Worm (Caenorhabditis elegans) whole organism, L4 larva: ENCODE results near the gene H01G02.4.

Source experiments
- F10B5.3 ChIP-seq: sonication (generic microtip); optimal IDR thresholded peaks from 2 replicates; lab custom pipeline; 2016; ENCODE audit warnings: mild to moderate bottlenecking, missing genetic modification characterization, missing compliant biosample characterization
- F37D6.2 ChIP-seq: sonication (generic microtip); optimal IDR thresholded peaks from 2 replicates; lab custom pipeline; 2016; ENCODE audit warnings: mild to moderate bottlenecking, missing genetic modification characterization, missing compliant biosample characterization
- F49E8.2 ChIP-seq: sonication (generic microtip); optimal IDR thresholded peaks from 2 replicates; lab custom pipeline; 2016; ENCODE audit warnings: missing compliant biosample characterization, mild to moderate bottlenecking, missing genetic modification characterization, borderline replicate concordance
- T20F7.1 ChIP-seq: fragments of 200-800 bp; sonication (Bioruptor generic); optimal IDR thresholded peaks from 2 replicates; lab custom pipeline; 2018; ENCODE audit warnings: mild to moderate bottlenecking, missing genetic modification characterization, missing compliant biosample characterization
- Y5F2A.4 ChIP-seq: fragments of 200-800 bp; sonication (Bioruptor generic); optimal IDR thresholded peaks from 2 replicates; lab custom pipeline; 2018; ENCODE audit warnings: mild to moderate bottlenecking, missing genetic modification characterization, missing compliant biosample characterization
- aha-1 ChIP-seq: fragments of 150-350 bp; peaks from one replicate; lab custom pipeline; 2014; ENCODE audit warnings: missing biosample characterization, missing genetic modification characterization
- aly-2 ChIP-seq: sonication (generic microtip); optimal IDR thresholded peaks from 2 replicates; lab custom pipeline; 2018; ENCODE audit warnings: missing biosample characterization, missing genetic modification characterization
- ceh-62 ChIP-seq: sonication (generic microtip); optimal IDR thresholded peaks from 2 replicates; lab custom pipeline; 2017; ENCODE audit warnings: missing biosample characterization, missing genetic modification characterization
- ceh-82 ChIP-seq: sonication (generic microtip); optimal IDR thresholded peaks from 2 replicates; lab custom pipeline; 2017; ENCODE audit warnings: missing biosample characterization, missing genetic modification characterization
- ces-1 ChIP-seq: fragments of 150-350 bp; sonication (generic microtip); optimal IDR thresholded peaks from 4 replicates; lab custom pipeline; 2014; ENCODE audit warnings: missing biosample characterization, missing genetic modification reagents, missing genetic modification characterization
- daf-12 ChIP-seq: fragments of 150-350 bp; optimal IDR thresholded peaks from 2 replicates; lab custom pipeline; 2014; ENCODE audit warnings: missing biosample characterization, missing genetic modification reagents, missing genetic modification characterization
- daf-19 ChIP-seq: fragments of 200-800 bp; sonication (Bioruptor generic); conservative IDR thresholded peaks from 2 replicates; pipeline ENCODE4 v1.3.6; 2022; ENCODE audit warnings: missing genetic modification characterization, missing compliant biosample characterization
- dmd-8 ChIP-seq: fragments of 200-800 bp; sonication (Bioruptor generic); IDR thresholded peaks from 2 replicates; pipeline ENCODE4 v1.3.6; 2022; ENCODE audit warnings: missing genetic modification characterization, missing compliant biosample characterization
- dmd-9 ChIP-seq: fragments of 200-800 bp; sonication (Bioruptor generic); IDR thresholded peaks from 2 replicates; pipeline ENCODE4 v1.3.6; 2022; ENCODE audit warnings: missing genetic modification reagents, missing genetic modification characterization, missing compliant biosample characterization
- dve-1 ChIP-seq: sonication (generic microtip); optimal IDR thresholded peaks from 2 replicates; lab custom pipeline; 2017; ENCODE audit warnings: antibody characterized with exemption, mild to moderate bottlenecking, missing genetic modification characterization, missing compliant biosample characterization; ENCODE audit not compliant: insufficient read depth
- egl-43 ChIP-seq: fragments of 200-800 bp; sonication (Bioruptor generic); IDR thresholded peaks from 2 replicates; pipeline ENCODE4 v1.3.6; 2022; ENCODE audit warnings: missing genetic modification reagents, missing genetic modification characterization, missing compliant biosample characterization
- fos-1 ChIP-seq: fragments of 150-350 bp; optimal IDR thresholded peaks from 2 replicates; lab custom pipeline; 2014; ENCODE audit warnings: missing biosample characterization, missing genetic modification characterization
- hif-1 ChIP-seq, 2 experiments: sonication (generic microtip); optimal IDR thresholded peaks; 2 replicates each; lab custom pipeline; 2016 to 2017; ENCODE audit warnings: missing compliant biosample characterization in 2 of 2, missing genetic modification characterization in 2 of 2, missing genetic modification reagents in 2 of 2, missing genotype in 2 of 2, mild to moderate bottlenecking in 1 of 2
- hlh-11 ChIP-seq: fragments of 200-800 bp; sonication (Bioruptor generic); optimal IDR thresholded peaks from 2 replicates; lab custom pipeline; 2018; ENCODE audit warnings: mild to moderate bottlenecking, missing genetic modification characterization, missing compliant biosample characterization
- hlh-30 ChIP-seq: sonication (generic microtip); optimal IDR thresholded peaks from 2 replicates; lab custom pipeline; 2017; ENCODE audit warnings: antibody characterized with exemption, mild to moderate bottlenecking, missing genetic modification characterization, missing compliant biosample characterization; ENCODE audit not compliant: insufficient read depth
- lin-13 ChIP-seq: fragments of 150-350 bp; optimal IDR thresholded peaks from 2 replicates; lab custom pipeline; 2014; ENCODE audit warnings: missing biosample characterization, missing genetic modification reagents, missing genetic modification characterization
- madf-5 ChIP-seq, 2 experiments: fragments of 200-800 bp; sonication (Bioruptor generic); IDR thresholded peaks; 2 replicates each; pipeline ENCODE4 v1.3.6; 2022; ENCODE audit warnings: missing compliant biosample characterization in 2 of 2, missing genetic modification characterization in 2 of 2
- madf-9 ChIP-seq: fragments of 200-800 bp; sonication (Bioruptor generic); conservative IDR thresholded peaks from 2 replicates; pipeline ENCODE4 v1.3.6; 2022; ENCODE audit warnings: missing genetic modification reagents, missing genetic modification characterization, missing compliant biosample characterization
- mdl-1 ChIP-seq, 2 experiments: fragments of 150-350 bp in 1 of 2; sonication (generic microtip) in 1 of 2; optimal IDR thresholded peaks; 2 replicates each; lab custom pipeline; 2014 to 2017; ENCODE audit warnings: missing biosample characterization in 2 of 2, missing genetic modification characterization in 2 of 2
- mxl-2 ChIP-seq: fragments of 200-800 bp; sonication (Bioruptor generic); conservative IDR thresholded peaks from 2 replicates; pipeline ENCODE4 v1.3.6; 2022; ENCODE audit warnings: missing genetic modification reagents, missing genetic modification characterization, missing compliant biosample characterization
- mxl-3 ChIP-seq: fragments of 200-800 bp; sonication (Bioruptor generic); optimal IDR thresholded peaks from 2 replicates; lab custom pipeline; 2018; ENCODE audit warnings: mild to moderate bottlenecking, missing genetic modification characterization, missing compliant biosample characterization
- nhr-111 ChIP-seq: fragments of 200-800 bp; sonication (Bioruptor generic); optimal IDR thresholded peaks from 2 replicates; lab custom pipeline; 2018; ENCODE audit warnings: mild to moderate bottlenecking, missing genetic modification characterization, missing compliant biosample characterization
- nhr-25 ChIP-seq: sonication (generic microtip); optimal IDR thresholded peaks from 2 replicates; lab custom pipeline; 2017; ENCODE audit warnings: missing genetic modification characterization, mild to moderate bottlenecking, missing compliant biosample characterization, antibody characterized with exemption, moderate library complexity, borderline replicate concordance; ENCODE audit not compliant: insufficient read depth
- nhr-28 ChIP-seq: fragments of 150-350 bp; optimal IDR thresholded peaks from 2 replicates; lab custom pipeline; 2014; ENCODE audit warnings: missing biosample characterization, missing genetic modification characterization
- nhr-76 ChIP-seq: fragments of 150-350 bp; optimal IDR thresholded peaks from 2 replicates; lab custom pipeline; 2014; ENCODE audit warnings: missing biosample characterization, missing genetic modification characterization
- pha-4 ChIP-seq, 2 experiments: fragments of 150-350 bp in 1 of 2; fragments of 200-800 bp in 1 of 2; sonication (Bioruptor generic) in 1 of 2; IDR thresholded peaks in 1 of 2; optimal IDR thresholded peaks in 1 of 2; 2 replicates each; pipeline versions ENCODE4 v1.3.6 to Lab custom; 2014 to 2022; ENCODE audit warnings: missing genetic modification characterization in 2 of 2, missing genetic modification reagents in 2 of 2, missing biosample characterization in 1 of 2, missing compliant biosample characterization in 1 of 2
- php-3 ChIP-seq: fragments of 200-800 bp; sonication (Bioruptor generic); IDR thresholded peaks from 2 replicates; pipeline ENCODE4 v1.3.6; 2022; ENCODE audit warnings: missing genetic modification reagents, missing genetic modification characterization, missing compliant biosample characterization
- set-16 ChIP-seq: fragments of 200-800 bp; sonication (Bioruptor generic); IDR thresholded peaks from 2 replicates; pipeline ENCODE4 v1.3.6; 2022; ENCODE audit warnings: missing genetic modification reagents, missing genetic modification characterization, missing compliant biosample characterization
- skn-1 ChIP-seq: fragments of 150-350 bp; optimal IDR thresholded peaks from 2 replicates; lab custom pipeline; 2014; ENCODE audit warnings: missing biosample characterization, missing genetic modification characterization
- spr-3 ChIP-seq: fragments of 200-800 bp; sonication (Bioruptor generic); optimal IDR thresholded peaks from 2 replicates; lab custom pipeline; 2018; ENCODE audit warnings: mild to moderate bottlenecking, missing genetic modification characterization, missing compliant biosample characterization
- unc-130 ChIP-seq: sonication (generic microtip); optimal IDR thresholded peaks from 2 replicates; lab custom pipeline; 2016; ENCODE audit warnings: missing genetic modification reagents, missing genetic modification characterization, missing compliant biosample characterization
- vab-7 ChIP-seq: fragments of 200-800 bp; sonication (Bioruptor generic); IDR thresholded peaks from 2 replicates; pipeline ENCODE4 v1.3.6; 2022; ENCODE audit warnings: missing genetic modification reagents, missing genetic modification characterization, missing compliant biosample characterization
- zfp-3 ChIP-seq: fragments of 200-800 bp; sonication (Bioruptor generic); conservative IDR thresholded peaks from 2 replicates; pipeline ENCODE4 v1.3.6; 2022; ENCODE audit warnings: missing genetic modification reagents, missing genetic modification characterization, missing compliant biosample characterization
- ztf-7 ChIP-seq: fragments of 150-350 bp; optimal IDR thresholded peaks from 2 replicates; lab custom pipeline; 2014; ENCODE audit warnings: missing biosample characterization, missing genetic modification characterization

Gene H01G02.4

DNA sequence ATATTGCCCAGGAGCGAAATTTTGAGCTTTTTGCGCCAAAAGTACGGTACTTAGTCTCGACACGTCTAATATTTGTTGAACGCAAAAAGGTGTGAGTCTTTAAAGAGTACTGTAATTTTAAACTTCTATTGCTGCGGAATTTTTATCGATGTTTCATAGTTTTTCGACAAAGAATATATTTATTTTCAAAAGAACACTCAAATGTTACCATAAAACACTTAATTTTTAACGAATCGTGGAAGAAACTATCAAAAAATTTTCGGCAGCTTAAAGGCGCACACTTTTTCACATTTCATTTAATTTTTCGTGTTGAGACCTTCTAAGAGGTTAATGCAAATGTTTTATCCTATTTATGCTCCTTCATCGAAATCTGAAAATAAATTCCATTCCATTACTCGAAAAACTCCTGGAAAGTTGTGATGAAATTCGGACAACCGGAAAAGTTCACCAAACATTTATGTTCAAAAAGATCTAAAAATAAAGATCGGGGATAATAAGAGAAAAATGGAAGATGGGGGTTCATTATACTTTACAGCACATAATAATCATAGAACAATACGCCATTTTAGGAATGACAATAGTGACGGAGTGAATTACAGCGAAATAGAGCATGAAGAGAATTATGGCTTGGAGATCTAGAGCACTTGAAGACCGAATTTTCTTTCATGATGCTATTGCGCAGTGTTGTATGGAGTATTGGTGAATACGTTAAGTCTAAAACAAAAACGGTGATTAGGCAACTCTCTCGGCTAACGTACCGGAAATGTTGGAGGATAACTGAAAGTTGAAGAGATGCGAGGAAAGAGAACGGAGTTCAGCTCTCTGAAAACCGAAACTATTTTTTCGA is 17.3 kb upstream of the H01G02.4 start (continued):
- TF ChIP-seq madf-9 (GFP tag; lab: Robert Waterston, UW) = no peak
- TF ChIP-seq dve-1 (tag; lab: Kevin White, UChicago) = peak; percentile 20
- no peak for TF ChIP-seq F37D6.2 (tag; lab: Kevin White, UChicago)
- TF ChIP-seq zfp-3 (GFP tag; lab: Robert Waterston, UW) = no peak; the same call in 1 of the 2 replicates
- TF ChIP-seq nhr-76 = no peak
- TF ChIP-seq php-3 (GFP tag; lab: Robert Waterston, UW) = no peak
- no peak for TF ChIP-seq nhr-111 (GFP tag; lab: Kevin White, UChicago)
- no peak for TF ChIP-seq set-16 (GFP tag; lab: Robert Waterston, UW)

DNA sequence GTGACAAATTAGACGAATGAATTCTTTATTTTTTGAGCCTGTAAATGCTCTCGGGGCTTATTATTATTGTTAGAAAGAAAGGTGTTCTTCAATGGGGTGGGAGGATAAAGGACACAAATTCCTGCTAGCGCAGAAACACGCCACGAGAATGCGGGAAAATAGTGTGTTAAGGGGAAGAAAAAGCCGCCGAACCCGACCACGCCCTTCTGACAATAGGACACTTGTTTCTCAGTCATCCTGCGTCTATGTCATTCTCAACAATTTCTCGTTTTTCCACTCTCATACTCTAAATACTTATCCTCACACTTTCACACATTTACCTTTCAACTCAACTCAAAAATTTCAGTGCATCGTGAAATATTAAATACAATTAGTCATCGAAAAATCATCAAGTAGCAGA is 11.0 kb upstream of the H01G02.4 start, which contains the start of gene M117.1:
M117.1 (plus strand) TSS at position 347 of the 400 bp plus-strand sequence.
- no peak for TF ChIP-seq pha-4 (GFP tag; IDR thresholded peaks at IDR 0.05; lab: Robert Waterston, UW)
- no peak for TF ChIP-seq pha-4 (tag; optimal IDR thresholded peaks at IDR 0.05; lab: Kevin White, UChicago)
- TF ChIP-seq aly-2 (tag; lab: Kevin White, UChicago) = no peak
- peak; percentile 3 for TF ChIP-seq hlh-30
- no peak for TF ChIP-seq mxl-2 (GFP tag; lab: Robert Waterston, UW)
- peak; percentile 25 for TF ChIP-seq nhr-28 (tag; lab: Kevin White, UChicago)
- no peak for TF ChIP-seq ceh-82 (tag; lab: Kevin White, UChicago)
- TF ChIP-seq aha-1 (tag; lab: Kevin White, UChicago) = peak; percentile 82
- no peak for TF ChIP-seq nhr-25 (tag; lab: Kevin White, UChicago)
- no peak for TF ChIP-seq skn-1 (tag; lab: Kevin White, UChicago)
- TF ChIP-seq mxl-3 (GFP tag; lab: Kevin White, UChicago) = no peak
- TF ChIP-seq hif-1 (tag; optimal IDR thresholded peaks at IDR 0.05; lab: Kevin White, UChicago) = peak in 1 of 2 experiments; percentile 7
- TF ChIP-seq daf-12 = no peak
- peak in 1 of 2 experiments; percentile 49 for TF ChIP-seq mdl-1 (tag; optimal IDR thresholded peaks at IDR 0.05; lab: Kevin White, UChicago)

- no peak for TF ChIP-seq F10B5.3 (tag; lab: Kevin White, UChicago)
- no peak for TF ChIP-seq hlh-11 (tag; lab: Kevin White, UChicago)
- TF ChIP-seq F49E8.2 (tag; lab: Kevin White, UChicago) = no peak
- no peak for TF ChIP-seq nhr-111 (GFP tag; lab: Kevin White, UChicago)
- no peak for TF ChIP-seq spr-3 (GFP tag; lab: Kevin White, UChicago)
- TF ChIP-seq fos-1 = no peak
- TF ChIP-seq vab-7 (GFP tag; lab: Robert Waterston, UW) = no peak
- no peak for TF ChIP-seq F37D6.2 (tag; lab: Kevin White, UChicago)
- TF ChIP-seq daf-19 = no peak
- no peak for TF ChIP-seq Y5F2A.4 (GFP tag; lab: Kevin White, UChicago)
- TF ChIP-seq egl-43 = no peak
- TF ChIP-seq lin-13 = no peak
- TF ChIP-seq ztf-7 (tag; lab: Kevin White, UChicago) = no peak
- TF ChIP-seq madf-5 (GFP tag; IDR thresholded peaks at IDR 0.05; lab: Robert Waterston, UW) = no peak
- TF ChIP-seq ceh-62 (tag; lab: Kevin White, UChicago) = no peak
- no peak for TF ChIP-seq T20F7.1 (GFP tag; lab: Kevin White, UChicago)
- no peak for TF ChIP-seq unc-130 (GFP tag; lab: Kevin White, UChicago)
- no peak for TF ChIP-seq ces-1 (GFP tag; lab: Kevin White, UChicago)
- TF ChIP-seq aha-1 (tag; lab: Kevin White, UChicago) = peak; percentile 42
- TF ChIP-seq nhr-28 (tag; lab: Kevin White, UChicago) = peak; percentile 44
- TF ChIP-seq dmd-8 = no peak
- TF ChIP-seq dmd-9 = no peak
- peak; percentile 37 for TF ChIP-seq mxl-3 (GFP tag; lab: Kevin White, UChicago)
These were observed 9.1 kb upstream of the H01G02.4 start for ce11 chrIV:11812017-11812416.
